Worm (Caenorhabditis elegans): ENCODE data around the gene C44H9.4.

ce11 chrV:12881396-12881795, 45.9 kb downstream of the C44H9.4 start:
- no peak for TF ChIP-seq dao-5 (tag; optimal IDR thresholded peaks at IDR 0.05)
- no peak for TF ChIP-seq W03F9.2 (tag; optimal IDR thresholded peaks at IDR 0.05)
- TF ChIP-seq him-1 (tag; optimal IDR thresholded peaks at IDR 0.05): no peak
